Fruit fly (Drosophila melanogaster) whole organism, embryonic: ENCODE results near the gene Cont.

Experiments
- CG10654 ChIP-seq: fragments of 200-800 bp; sonication (Bioruptor generic); optimal IDR thresholded peaks from 2 replicates; lab custom pipeline; 2016; ENCODE audit warnings: missing biosample characterization, missing genetic modification characterization
- CG11085 ChIP-seq: fragments of 200-800 bp; sonication (Bioruptor generic); IDR thresholded peaks from 2 replicates; pipeline ENCODE4 v1.3.6; 2022; ENCODE audit warnings: missing biosample characterization, missing genetic modification characterization
- CG12744 ChIP-seq: fragments of 200-800 bp; sonication (Bioruptor generic); optimal IDR thresholded peaks from 2 replicates; lab custom pipeline; 2016; ENCODE audit warnings: missing biosample characterization, missing genetic modification characterization
- CG14965 ChIP-seq: fragments of 200-800 bp; sonication (Bioruptor generic); optimal IDR thresholded peaks from 2 replicates; lab custom pipeline; 2016; ENCODE audit warnings: missing biosample characterization, missing genetic modification characterization, borderline replicate concordance
- CG16815 ChIP-seq: fragments of 200-800 bp; sonication (Bioruptor generic); optimal IDR thresholded peaks from 3 replicates; lab custom pipeline; 2017; ENCODE audit warnings: missing biosample characterization, mild to moderate bottlenecking, missing genetic modification characterization
- CG17385 ChIP-seq: fragments of 200-800 bp; sonication (Bioruptor generic); optimal IDR thresholded peaks from 3 replicates; lab custom pipeline; 2018; ENCODE audit warnings: missing biosample characterization, mild to moderate bottlenecking, missing genetic modification characterization
- CG2129 ChIP-seq: fragments of 200-800 bp; sonication (Bioruptor generic); IDR thresholded peaks from 2 replicates; pipeline ENCODE4 v1.3.6; 2022; ENCODE audit warnings: missing biosample characterization, missing genetic modification characterization; ENCODE audit not compliant: partially characterized antibody
- CG2875 ChIP-seq: fragments of 200-800 bp; sonication (Bioruptor generic); optimal IDR thresholded peaks from 2 replicates; lab custom pipeline; 2017; ENCODE audit warnings: missing biosample characterization, mild to moderate bottlenecking, missing genetic modification characterization, missing genetic modification reagents
- CG32532 ChIP-seq: fragments of 200-800 bp; sonication (Bioruptor generic); IDR thresholded peaks from 2 replicates; pipeline ENCODE4 v1.3.6; 2022; ENCODE audit warnings: missing biosample characterization, missing genetic modification characterization
- CG33557 ChIP-seq: fragments of 200-800 bp; sonication (Bioruptor generic); optimal IDR thresholded peaks from 2 replicates; lab custom pipeline; 2019; ENCODE audit warnings: missing biosample characterization, mild to moderate bottlenecking, missing genetic modification characterization, moderate library complexity
- CG3726 ChIP-seq: fragments of 200-800 bp; sonication (Bioruptor generic); IDR thresholded peaks from 3 replicates; pipeline ENCODE4, ENCODE4 v1.3.6; 2022; ENCODE audit warnings: missing biosample characterization, missing genetic modification characterization
- CG4820 ChIP-seq: fragments of 200-800 bp; sonication (Bioruptor generic); optimal IDR thresholded peaks from 3 replicates; lab custom pipeline; 2016; ENCODE audit warnings: missing biosample characterization, missing genetic modification characterization
- CG6272 ChIP-seq: fragments of 200-800 bp; sonication (Bioruptor generic); IDR thresholded peaks from 2 replicates; pipeline ENCODE4 v1.3.6; 2022; ENCODE audit warnings: missing biosample characterization, missing genetic modification characterization
- CG7928 ChIP-seq: fragments of 200-800 bp; sonication (Bioruptor generic); optimal IDR thresholded peaks from 2 replicates; lab custom pipeline; 2017; ENCODE audit warnings: missing biosample characterization, mild to moderate bottlenecking, missing genetic modification characterization
- CG8281 ChIP-seq: fragments of 200-800 bp; sonication (Bioruptor generic); optimal IDR thresholded peaks from 2 replicates; lab custom pipeline; 2018; ENCODE audit warnings: missing biosample characterization, mild to moderate bottlenecking, missing genetic modification characterization, moderate library complexity
- CG8478 ChIP-seq: fragments of >200 bp; optimal IDR thresholded peaks from 2 replicates; lab custom pipeline; 2018
- CG9727 ChIP-seq: fragments of 200-800 bp; sonication (Bioruptor generic); optimal IDR thresholded peaks from 3 replicates; lab custom pipeline; 2017; ENCODE audit warnings: missing biosample characterization, mild to moderate bottlenecking, missing genetic modification characterization
- CTCF ChIP-seq: fragments of 200-800 bp; sonication (Bioruptor generic); optimal IDR thresholded peaks from 2 replicates; lab custom pipeline; 2017; ENCODE audit warnings: missing biosample characterization, mild to moderate bottlenecking, missing genetic modification characterization, moderate library complexity
- Dad ChIP-seq: fragments of 200-800 bp; sonication (Bioruptor generic); optimal IDR thresholded peaks from 3 replicates; lab custom pipeline; 2016; ENCODE audit warnings: missing biosample characterization, missing genetic modification characterization
- Elba2 ChIP-seq: fragments of 200-800 bp; sonication (Bioruptor generic); optimal IDR thresholded peaks from 3 replicates; lab custom pipeline; 2016; ENCODE audit warnings: missing biosample characterization, missing genetic modification characterization
- Hey ChIP-seq: fragments of 200-800 bp; sonication (Bioruptor generic); optimal IDR thresholded peaks from 3 replicates; lab custom pipeline; 2018; ENCODE audit warnings: missing biosample characterization, mild to moderate bottlenecking, missing genetic modification characterization
- HmgD ChIP-seq: fragments of 200-800 bp; sonication (Bioruptor generic); optimal IDR thresholded peaks from 3 replicates; lab custom pipeline; 2016; ENCODE audit warnings: missing biosample characterization, missing genetic modification characterization
- Lhr ChIP-seq: fragments of 200-800 bp; sonication (Bioruptor generic); optimal IDR thresholded peaks from 3 replicates; lab custom pipeline; 2017; ENCODE audit warnings: mild to moderate bottlenecking, missing biosample characterization, missing genetic modification reagents, missing genetic modification characterization
- Lpt ChIP-seq: fragments of >200 bp; optimal IDR thresholded peaks from 2 replicates; lab custom pipeline; 2018; ENCODE audit warnings: missing biosample characterization, missing genetic modification characterization
- Mad ChIP-seq: fragments of 200-800 bp; sonication (Bioruptor generic); optimal IDR thresholded peaks from 2 replicates; lab custom pipeline; 2016; ENCODE audit warnings: missing biosample characterization, missing genetic modification characterization
- Mrtf ChIP-seq: fragments of 200-800 bp; sonication (Bioruptor generic); IDR thresholded peaks from 3 replicates; pipeline ENCODE4 v1.3.6; 2022; ENCODE audit warnings: missing biosample characterization, missing genetic modification characterization
- NC2β ChIP-seq: fragments of 200-800 bp; sonication (Bioruptor generic); optimal IDR thresholded peaks from 2 replicates; lab custom pipeline; 2016; ENCODE audit warnings: missing biosample characterization, missing genetic modification characterization
- Nf-YA ChIP-seq: fragments of 200-800 bp; sonication (Bioruptor generic); IDR thresholded peaks from 2 replicates; pipeline ENCODE4 v1.3.6; 2022; ENCODE audit warnings: missing biosample characterization, missing genetic modification characterization
- Nf-YB ChIP-seq: fragments of 200-800 bp; sonication (Bioruptor generic); optimal IDR thresholded peaks from 3 replicates; lab custom pipeline; 2019; ENCODE audit warnings: missing biosample characterization, mild to moderate bottlenecking, missing genetic modification characterization, moderate library complexity
- Rfx ChIP-seq: fragments of 200-800 bp; sonication (Bioruptor generic); IDR thresholded peaks from 2 replicates; pipeline ENCODE4 v1.3.6; 2022; ENCODE audit warnings: missing biosample characterization, missing genetic modification characterization
- Sin3A ChIP-seq: fragments of >200 bp; optimal IDR thresholded peaks from 2 replicates; lab custom pipeline; 2018
- Sox100B ChIP-seq: fragments of 200-800 bp; sonication (Bioruptor generic); optimal IDR thresholded peaks from 3 replicates; lab custom pipeline; 2018; ENCODE audit warnings: missing biosample characterization, mild to moderate bottlenecking, missing genetic modification characterization
- Stat92E ChIP-seq, 3 experiments: fragments of >200 bp in 2 of 3; fragments of 200-800 bp in 1 of 3; sonication (Bioruptor generic) in 1 of 3; optimal IDR thresholded peaks; 2 replicates each; lab custom pipeline; 2017 to 2019; ENCODE audit warnings: missing biosample characterization in 3 of 3, missing genetic modification characterization in 3 of 3, mild to moderate bottlenecking in 1 of 3, moderate library complexity in 1 of 3
- Xbp1 ChIP-seq: fragments of 200-800 bp; sonication (Bioruptor generic); optimal IDR thresholded peaks from 3 replicates; lab custom pipeline; 2016; ENCODE audit warnings: missing biosample characterization, mild to moderate bottlenecking, missing genetic modification characterization
- cad ChIP-seq: fragments of >200 bp; optimal IDR thresholded peaks from 2 replicates; lab custom pipeline; 2017; ENCODE audit warnings: missing biosample characterization, missing genetic modification characterization
- chif ChIP-seq, 2 experiments: fragments of 200-800 bp; sonication (Bioruptor generic); optimal IDR thresholded peaks; 3 replicates each; lab custom pipeline; 2016; ENCODE audit warnings: missing biosample characterization in 2 of 2, missing genetic modification characterization in 2 of 2
- disco-r ChIP-seq: fragments of 200-800 bp; sonication (Bioruptor generic); optimal IDR thresholded peaks from 2 replicates; lab custom pipeline; 2016; ENCODE audit warnings: missing biosample characterization, missing genetic modification characterization
- dpn ChIP-seq, 2 experiments: fragments of 200-800 bp; sonication (Bioruptor generic); optimal IDR thresholded peaks; 3 replicates each; lab custom pipeline; 2016; ENCODE audit warnings: missing biosample characterization in 2 of 2, missing genetic modification characterization in 2 of 2
- dysf ChIP-seq: fragments of 200-800 bp; sonication (Bioruptor generic); IDR thresholded peaks from 3 replicates; pipeline ENCODE4 v1.3.6; 2022; ENCODE audit warnings: missing biosample characterization, missing genetic modification characterization
- ems ChIP-seq: fragments of 200-800 bp; sonication (Bioruptor generic); optimal IDR thresholded peaks from 3 replicates; lab custom pipeline; 2016; ENCODE audit warnings: missing biosample characterization, missing genetic modification characterization
- eve ChIP-seq, 2 experiments: fragments of >200 bp; optimal IDR thresholded peaks; 2 replicates each; lab custom pipeline; 2017; ENCODE audit warnings: missing biosample characterization in 2 of 2, missing genetic modification characterization in 2 of 2
- grau ChIP-seq: fragments of 200-800 bp; optimal IDR thresholded peaks from 3 replicates; lab custom pipeline; 2019; ENCODE audit warnings: missing biosample characterization, mild to moderate bottlenecking, missing genetic modification characterization, moderate library complexity
- gro ChIP-seq: fragments of 200-800 bp; sonication (Bioruptor generic); optimal IDR thresholded peaks from 2 replicates; lab custom pipeline; 2016; ENCODE audit warnings: missing biosample characterization, missing genetic modification characterization
- gsb ChIP-seq: fragments of 200-800 bp; sonication (Bioruptor generic); IDR thresholded peaks from 2 replicates; pipeline ENCODE4 v1.3.6; 2022; ENCODE audit warnings: missing biosample characterization, missing genetic modification characterization
- knrl ChIP-seq: fragments of 200-800 bp; sonication (Bioruptor generic); IDR thresholded peaks from 3 replicates; pipeline ENCODE4 v1.3.6; 2022; ENCODE audit warnings: missing biosample characterization, missing genetic modification characterization; ENCODE audit not compliant: partially characterized antibody
- pb ChIP-seq: fragments of 200-800 bp; sonication (Bioruptor generic); optimal IDR thresholded peaks from 3 replicates; lab custom pipeline; 2016; ENCODE audit warnings: missing biosample characterization, missing genetic modification characterization
- sc ChIP-seq, 3 experiments: fragments of >200 bp in 2 of 3; fragments of 200-800 bp in 1 of 3; sonication (Bioruptor generic) in 1 of 3; optimal IDR thresholded peaks; 2 replicates in 2 of 3; 3 replicates in 1 of 3; lab custom pipeline; 2017; ENCODE audit warnings: mild to moderate bottlenecking in 1 of 3, missing biosample characterization in 1 of 3, missing genetic modification characterization in 1 of 3, missing genetic modification reagents in 1 of 3
- scrt ChIP-seq: fragments of 200-800 bp; sonication (Bioruptor generic); optimal IDR thresholded peaks from 2 replicates; lab custom pipeline; 2018; ENCODE audit warnings: missing biosample characterization, mild to moderate bottlenecking, missing genetic modification characterization, moderate library complexity
- tgo ChIP-seq: fragments of 200-800 bp; sonication (Bioruptor generic); IDR thresholded peaks from 3 replicates; pipeline ENCODE4 v1.3.6; 2022; ENCODE audit warnings: missing biosample characterization, missing genetic modification characterization
- tna ChIP-seq: fragments of 200-800 bp; sonication (Bioruptor generic); IDR thresholded peaks from 2 replicates; pipeline ENCODE4 v1.3.6; 2022; ENCODE audit warnings: missing biosample characterization, missing genetic modification characterization; ENCODE audit not compliant: partially characterized antibody
- trem ChIP-seq: fragments of 200-800 bp; optimal IDR thresholded peaks from 3 replicates; lab custom pipeline; 2019; ENCODE audit warnings: missing biosample characterization, mild to moderate bottlenecking, missing genetic modification characterization, moderate library complexity
- usp ChIP-seq: fragments of >200 bp; optimal IDR thresholded peaks from 2 replicates; lab custom pipeline; 2017; ENCODE audit warnings: missing biosample characterization, missing genetic modification characterization
- yki ChIP-seq: fragments of >200 bp; optimal IDR thresholded peaks from 3 replicates; lab custom pipeline; 2018
- zf30C ChIP-seq: fragments of 200-800 bp; sonication (Bioruptor generic); optimal IDR thresholded peaks from 3 replicates; lab custom pipeline; 2018; ENCODE audit warnings: missing biosample characterization, mild to moderate bottlenecking, missing genetic modification characterization

Cont gene

DNA sequence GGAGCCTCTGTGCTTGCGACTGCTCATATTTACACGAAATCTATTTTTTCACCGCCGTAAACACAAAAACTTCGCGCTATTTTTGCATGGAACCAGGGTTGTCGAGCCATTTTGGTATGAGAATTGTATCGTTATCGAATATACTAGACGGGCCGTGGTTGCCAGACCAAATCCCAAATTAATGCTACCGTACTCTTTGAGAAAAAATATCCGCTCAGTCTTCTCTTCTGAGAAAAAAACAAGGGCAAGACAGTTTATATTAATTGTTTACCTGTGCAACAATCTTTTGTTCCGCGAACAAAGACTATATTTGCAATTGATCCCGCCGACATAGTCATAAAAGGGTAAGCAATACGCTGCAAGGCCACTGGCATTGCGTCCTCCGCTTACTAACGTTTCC lies 43.5 kb upstream of the Cont start, which contains the start of the genes Skp2 and CG1103 (continued):
- no peak for TF ChIP-seq Lpt
- TF ChIP-seq CG3726 (GFP tag; lab: Robert Waterston, UW) = no peak
- no peak for TF ChIP-seq pb
- TF ChIP-seq knrl (GFP tag; lab: Robert Waterston, UW) = no peak
- no peak for TF ChIP-seq Sox100B (GFP tag; lab: Kevin White, UChicago)
- TF ChIP-seq HmgD (GFP tag; lab: Kevin White, UChicago) = peak; percentile 23
- no peak for TF ChIP-seq Rfx
- peak in 1 of 3 experiments; percentile 76 for TF ChIP-seq Stat92E (GFP tag; optimal IDR thresholded peaks at IDR 0.05; lab: Kevin White, UChicago)
- TF ChIP-seq dpn (GFP tag; optimal IDR thresholded peaks at IDR 0.05; lab: Kevin White, UChicago) = peak; percentile 13 to 16
- no peak for TF ChIP-seq CG12744
- TF ChIP-seq CG8478 = no peak
- no peak for TF ChIP-seq CG11085 (GFP tag; lab: Robert Waterston, UW)
- no peak for TF ChIP-seq disco-r (GFP tag; lab: Kevin White, UChicago)
- no peak for TF ChIP-seq CG4820 (GFP tag; lab: Kevin White, UChicago)
- no peak for TF ChIP-seq CG2875 (GFP tag; lab: Kevin White, UChicago)
- TF ChIP-seq gro = no peak
- peak; percentile 59 for TF ChIP-seq Lhr (GFP tag; lab: Kevin White, UChicago)
- TF ChIP-seq sc (optimal IDR thresholded peaks at IDR 0.05; lab: Kevin White, UChicago) = no peak
- no peak for TF ChIP-seq sc (GFP tag; optimal IDR thresholded peaks at IDR 0.05; lab: Kevin White, UChicago)
- TF ChIP-seq Nf-YB (GFP tag; lab: Kevin White, UChicago) = no peak
- TF ChIP-seq Mrtf (GFP tag; lab: Robert Waterston, UW) = no peak
- no peak for TF ChIP-seq CG33557 (GFP tag; lab: Kevin White, UChicago)
- no peak for TF ChIP-seq tgo (GFP tag; lab: Robert Waterston, UW)
- TF ChIP-seq CG32532 (GFP tag; lab: Robert Waterston, UW) = no peak
- TF ChIP-seq CG9727 (GFP tag; lab: Kevin White, UChicago) = no peak
- no peak for TF ChIP-seq CG7928 (GFP tag; lab: Kevin White, UChicago)
- TF ChIP-seq NC2β = no peak
- TF ChIP-seq CG14965 = no peak
- no peak for TF ChIP-seq dysf (GFP tag; lab: Robert Waterston, UW)
- TF ChIP-seq gsb (GFP tag; lab: Robert Waterston, UW) = no peak
- no peak for TF ChIP-seq eve (GFP tag; optimal IDR thresholded peaks at IDR 0.05; lab: Kevin White, UChicago)
- no peak for TF ChIP-seq yki (lab: Kevin White, UChicago)
- TF ChIP-seq ems = no peak
- no peak for TF ChIP-seq Nf-YA (GFP tag; lab: Robert Waterston, UW)
- TF ChIP-seq CG6272 (GFP tag; lab: Robert Waterston, UW) = no peak
- TF ChIP-seq Dad (GFP tag; lab: Kevin White, UChicago) = no peak
- no peak for TF ChIP-seq Mad (GFP tag; lab: Kevin White, UChicago)
- TF ChIP-seq CG2129 = no peak
- no peak for TF ChIP-seq CG16815 (GFP tag; lab: Kevin White, UChicago)
- no peak for TF ChIP-seq Xbp1
- TF ChIP-seq CG10654 (GFP tag; lab: Kevin White, UChicago) = no peak
- no peak for TF ChIP-seq grau
- TF ChIP-seq cad = no peak
- no peak for TF ChIP-seq CG17385 (GFP tag; lab: Kevin White, UChicago)
- TF ChIP-seq Sin3A (lab: Kevin White, UChicago) = peak; percentile 67
- no peak for TF ChIP-seq Elba2 (GFP tag; lab: Kevin White, UChicago)
- TF ChIP-seq chif (GFP tag; optimal IDR thresholded peaks at IDR 0.05; lab: Kevin White, UChicago) = no peak
- no peak for TF ChIP-seq scrt
- TF ChIP-seq Hey (tag; lab: Kevin White, UChicago) = no peak
- TF ChIP-seq trem (tag; lab: Kevin White, UChicago) = peak; percentile 66
- no peak for TF ChIP-seq zf30C (GFP tag; lab: Kevin White, UChicago)
- no peak for TF ChIP-seq tna (GFP tag; lab: Robert Waterston, UW)
- TF ChIP-seq CG8281 = no peak
- peak; percentile 24 for TF ChIP-seq CTCF (GFP tag; lab: Kevin White, UChicago)
- no peak for TF ChIP-seq usp (GFP tag; lab: Kevin White, UChicago)
